Fruit fly (Drosophila melanogaster) whole organism, wandering third instar larva: ENCODE measurements around the gene CG42594.

ENCODE experiments used
- Abd-B ChIP-seq: fragments of >200 bp; optimal IDR thresholded peaks from 2 replicates; lab custom pipeline; 2017; ENCODE audit warnings: missing biosample characterization, missing genetic modification characterization
- CG32264 ChIP-seq: fragments of 200-800 bp; sonication (Bioruptor generic); optimal IDR thresholded peaks from 2 replicates; lab custom pipeline; 2016; ENCODE audit warnings: missing biosample characterization, missing genetic modification characterization
- CG9705 ChIP-seq: fragments of 200-800 bp; sonication (Bioruptor generic); optimal IDR thresholded peaks from 2 replicates; lab custom pipeline; 2018; ENCODE audit warnings: missing biosample characterization, mild to moderate bottlenecking, missing genetic modification characterization
- CrebA ChIP-seq: fragments of 200-800 bp; sonication (Bioruptor generic); optimal IDR thresholded peaks from 2 replicates; lab custom pipeline; 2016; ENCODE audit warnings: missing biosample characterization, mild to moderate bottlenecking, missing genetic modification characterization, borderline replicate concordance
- Dfd ChIP-seq: fragments of >200 bp; optimal IDR thresholded peaks from 2 replicates; lab custom pipeline; 2017; ENCODE audit warnings: missing biosample characterization, missing genetic modification characterization
- Dif ChIP-seq: fragments of 200-275, 200-300 bp; sonication (Bioruptor generic); optimal IDR thresholded peaks from 2 replicates; lab custom pipeline; 2018; ENCODE audit warnings: missing biosample characterization, missing genetic modification characterization; ENCODE audit not compliant: partially characterized antibody
- GATAd ChIP-seq: sonication (Bioruptor generic); optimal IDR thresholded peaks from 2 replicates; lab custom pipeline; 2016; ENCODE audit warnings: missing biosample characterization, missing genetic modification characterization
- HLH106 ChIP-seq: fragments of 200-800 bp; optimal IDR thresholded peaks from 3 replicates; lab custom pipeline; 2019; ENCODE audit warnings: missing biosample characterization, mild to moderate bottlenecking, missing genetic modification characterization, moderate library complexity
- Hnf4 ChIP-seq: fragments of 200-800 bp; sonication (Bioruptor generic); optimal IDR thresholded peaks from 2 replicates; lab custom pipeline; 2016; ENCODE audit warnings: missing biosample characterization, mild to moderate bottlenecking, missing genetic modification characterization
- Hr78 ChIP-seq: fragments of >200 bp; optimal IDR thresholded peaks from 2 replicates; lab custom pipeline; 2017; ENCODE audit warnings: missing biosample characterization, missing genetic modification characterization
- Hr83 ChIP-seq: fragments of 200-300 bp; sonication (Bioruptor generic); optimal IDR thresholded peaks from 2 replicates; lab custom pipeline; 2016; ENCODE audit warnings: missing biosample characterization, mild to moderate bottlenecking, missing genetic modification characterization, moderate library complexity; ENCODE audit not compliant: poor library complexity, severe bottlenecking
- N ChIP-seq: fragments of >200 bp; optimal IDR thresholded peaks from 2 replicates; lab custom pipeline; 2018; ENCODE audit warnings: missing biosample characterization, missing external identifiers, missing genetic modification characterization
- OdsH ChIP-seq: fragments of 200-800 bp; sonication (Bioruptor generic); optimal IDR thresholded peaks from 2 replicates; lab custom pipeline; 2016; ENCODE audit warnings: missing biosample characterization, mild to moderate bottlenecking, missing genetic modification characterization
- Rel ChIP-seq, 2 experiments: fragments of 200-800 bp; sonication (Bioruptor generic) in 1 of 2; optimal IDR thresholded peaks; 2 replicates in 1 of 2; 3 replicates in 1 of 2; lab custom pipeline; 2016 to 2019; ENCODE audit warnings: mild to moderate bottlenecking in 2 of 2, missing biosample characterization in 2 of 2, missing genetic modification characterization in 2 of 2, moderate library complexity in 1 of 2
- Vsx2 ChIP-seq: fragments of 200-300, 225-300 bp; sonication (Bioruptor generic); optimal IDR thresholded peaks from 2 replicates; lab custom pipeline; 2018; ENCODE audit warnings: missing biosample characterization, missing genetic modification characterization; ENCODE audit not compliant: partially characterized antibody
- br ChIP-seq: fragments of 200-800 bp; sonication (Bioruptor generic); optimal IDR thresholded peaks from 2 replicates; lab custom pipeline; 2016; ENCODE audit warnings: missing biosample characterization, missing genetic modification characterization
- brk ChIP-seq: fragments of 200-800 bp; sonication (Bioruptor generic); optimal IDR thresholded peaks from 2 replicates; lab custom pipeline; 2016; ENCODE audit warnings: missing biosample characterization, mild to moderate bottlenecking, missing genetic modification characterization
- dl ChIP-seq, 2 experiments: fragments of 175-275, 200-275 bp in 1 of 2; fragments of 200-275 bp in 1 of 2; sonication (Bioruptor generic); optimal IDR thresholded peaks; lab custom pipeline; 2018; ENCODE audit warnings: mild to moderate bottlenecking in 2 of 2, missing biosample characterization in 2 of 2, missing genetic modification characterization in 2 of 2, moderate library complexity in 2 of 2; ENCODE audit not compliant: partially characterized antibody in 2 of 2, insufficient read depth in 1 of 2
- dmrt93B ChIP-seq: fragments of 200-800 bp; sonication (Bioruptor generic); optimal IDR thresholded peaks from 2 replicates; lab custom pipeline; 2018; ENCODE audit warnings: missing biosample characterization, mild to moderate bottlenecking, missing genetic modification characterization
- dsf ChIP-seq: sonication (Bioruptor generic); optimal IDR thresholded peaks from 2 replicates; lab custom pipeline; 2016; ENCODE audit warnings: missing biosample characterization, missing genetic modification characterization, borderline replicate concordance
- foxo ChIP-seq, 2 experiments: fragments of 200-800 bp; sonication (Bioruptor generic); optimal IDR thresholded peaks; 2 replicates in 1 of 2; 3 replicates in 1 of 2; lab custom pipeline; 2016 to 2017; ENCODE audit warnings: missing biosample characterization in 2 of 2, missing genetic modification characterization in 2 of 2
- fru ChIP-seq: fragments of 200-800 bp; sonication (Bioruptor generic); optimal IDR thresholded peaks from 3 replicates; lab custom pipeline; 2016; ENCODE audit warnings: missing biosample characterization, mild to moderate bottlenecking, missing genetic modification characterization
- h ChIP-seq: fragments of 200-800 bp; sonication (Bioruptor generic); optimal IDR thresholded peaks from 3 replicates; lab custom pipeline; 2016; ENCODE audit warnings: missing biosample characterization, mild to moderate bottlenecking, missing genetic modification characterization
- jim ChIP-seq: fragments of 175-275, 200-325 bp; sonication (Bioruptor generic); optimal IDR thresholded peaks from 2 replicates; lab custom pipeline; 2016; ENCODE audit warnings: missing biosample characterization, mild to moderate bottlenecking, missing genetic modification characterization
- pan ChIP-seq: fragments of >200 bp; optimal IDR thresholded peaks from 2 replicates; lab custom pipeline; 2017
- psq ChIP-seq: fragments of 200-800 bp; sonication (Bioruptor generic); optimal IDR thresholded peaks from 3 replicates; lab custom pipeline; 2017; ENCODE audit warnings: missing biosample characterization, mild to moderate bottlenecking, missing genetic modification characterization, moderate library complexity
- rgr ChIP-seq: fragments of 200-800 bp; sonication (Bioruptor generic); optimal IDR thresholded peaks from 3 replicates; lab custom pipeline; 2016; ENCODE audit warnings: missing biosample characterization, mild to moderate bottlenecking, missing genetic modification characterization
- sage ChIP-seq: fragments of 200-800 bp; sonication (Bioruptor generic); optimal IDR thresholded peaks from 2 replicates; lab custom pipeline; 2016; ENCODE audit warnings: missing biosample characterization, mild to moderate bottlenecking, missing genetic modification characterization
- sv ChIP-seq: fragments of 200-800 bp; sonication (Bioruptor generic); optimal IDR thresholded peaks from 3 replicates; lab custom pipeline; 2016; ENCODE audit warnings: missing biosample characterization, missing genetic modification characterization
- usp ChIP-seq: fragments of >200 bp; optimal IDR thresholded peaks from 2 replicates; lab custom pipeline; 2017; ENCODE audit warnings: missing biosample characterization, missing genetic modification characterization
- woc ChIP-seq: sonication (Bioruptor generic); optimal IDR thresholded peaks from 2 replicates; lab custom pipeline; 2016; ENCODE audit warnings: missing biosample characterization, mild to moderate bottlenecking, missing genetic modification characterization

The CG42594 gene

DNA sequence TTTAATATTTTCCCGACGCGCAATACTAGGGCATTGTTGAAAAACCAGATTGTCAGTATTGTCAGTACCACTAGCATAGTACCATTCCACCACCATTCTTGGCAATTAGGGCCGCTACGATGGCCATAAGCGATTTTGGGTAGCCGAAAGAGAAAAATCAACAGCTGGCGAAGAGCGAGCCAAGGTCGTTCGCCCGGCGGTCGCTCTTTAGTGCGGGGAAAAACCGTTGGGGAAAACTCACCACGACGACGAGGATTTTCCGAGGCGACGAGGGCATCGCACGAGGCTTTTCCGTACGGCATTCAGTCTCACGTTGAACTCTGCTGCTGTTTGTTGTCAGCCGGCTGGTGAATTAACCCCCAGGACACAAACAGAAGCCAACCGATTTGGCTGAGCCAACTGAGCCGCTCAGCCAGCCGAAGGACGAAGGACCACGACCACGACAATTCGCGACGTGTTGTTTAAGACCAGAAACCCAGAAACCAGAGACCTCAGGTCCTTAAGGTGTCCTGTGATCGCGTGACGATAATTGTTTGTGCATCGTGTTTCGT, at the start of gene CG42594:
Gene CG42594 (plus strand): TSS at position 286 of the 551 bp plus-strand sequence.
- TF ChIP-seq woc (no peak), Hr83 (GFP tag; lab: Kevin White, UChicago) (no peak), Rel (GFP tag; optimal IDR thresholded peaks at IDR 0.05; lab: Kevin White, UChicago) (no peak), Rel (tag; optimal IDR thresholded peaks at IDR 0.05; lab: Kevin White, UChicago) (no peak), OdsH (no peak), Hr78 (no peak), pan (lab: Kevin White, UChicago) (no peak), usp (GFP tag; lab: Kevin White, UChicago) (no peak), psq (GFP tag; lab: Kevin White, UChicago) (no peak)
- TF ChIP-seq, all 38 proteins: peak for 0

DNA sequence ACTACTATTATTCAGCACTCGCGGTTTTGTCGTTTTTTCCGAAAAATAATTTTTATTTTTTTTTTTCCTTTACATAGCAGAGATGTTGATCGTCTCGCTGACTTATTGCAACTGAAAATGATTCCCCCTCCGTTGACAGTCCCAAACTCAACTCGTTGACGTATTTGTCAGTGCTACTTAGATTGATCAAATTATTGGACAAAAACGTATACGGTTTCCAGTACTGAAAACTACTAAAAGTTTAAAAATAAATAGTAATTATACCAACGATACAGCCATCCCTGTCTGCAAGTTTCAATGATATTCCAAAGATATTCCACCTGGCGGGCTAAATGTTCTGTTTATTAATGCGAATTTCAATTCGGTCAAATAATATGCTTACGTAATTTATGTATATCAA, 35.9 kb upstream of the CG42594 start, which contains the start of gene CG2861:
Gene CG2861 (minus strand): TSS at position 101 of the 400 bp plus-strand sequence.
- no peak for TF ChIP-seq OdsH
- TF ChIP-seq Hnf4 (GFP tag; lab: Kevin White, UChicago): no peak
- TF ChIP-seq, all 38 proteins: peak for 0

DNA sequence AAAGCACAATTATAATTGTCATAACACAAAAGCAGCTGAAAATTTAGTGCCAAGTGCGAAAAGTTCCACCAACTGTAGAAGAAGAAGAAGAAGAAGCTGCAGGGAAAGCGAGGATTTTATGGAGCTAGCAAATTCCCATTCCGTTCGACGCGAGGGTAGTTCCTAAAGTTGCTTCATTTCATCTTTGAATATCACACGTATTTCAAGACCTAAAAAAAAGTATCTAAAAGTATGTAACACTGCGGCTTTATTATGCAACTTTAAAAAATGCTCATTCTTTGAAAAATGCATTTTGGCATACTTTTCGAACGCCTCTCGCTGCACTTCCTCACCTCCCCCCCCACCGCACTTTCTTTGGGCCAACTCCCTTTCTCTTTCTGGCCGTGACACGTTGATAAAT, 32.8 kb upstream of the CG42594 start:
- no peak for TF ChIP-seq dl (GFP tag; optimal IDR thresholded peaks at IDR 0.05; lab: Kevin White, UChicago; ENCODE audit: insufficient read depth in 1 of 2, partially characterized antibody in 2 of 2)

DNA sequence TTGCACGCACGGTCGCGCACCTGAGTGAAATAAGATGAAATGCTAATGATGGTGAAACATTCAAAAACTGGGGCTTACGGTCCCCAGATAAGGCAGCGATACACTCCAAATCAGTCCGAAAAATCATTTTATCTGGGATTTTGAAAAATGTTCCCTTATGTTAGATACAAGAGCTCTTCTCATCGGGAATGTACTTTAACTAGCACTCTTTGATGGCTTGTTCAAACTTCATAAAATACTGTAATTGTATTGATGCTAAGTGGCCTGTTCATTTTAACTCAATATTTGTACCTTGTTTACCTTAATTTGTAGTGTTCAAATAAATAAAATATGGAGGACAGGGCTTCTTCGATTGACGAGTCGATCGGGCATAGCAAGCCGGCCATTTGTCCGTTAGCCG, 15.0 kb upstream of the CG42594 start, which contains the start of gene CG12682:
Gene CG12682 (plus strand): TSS at position 301 of the 400 bp plus-strand sequence.
- TF ChIP-seq OdsH: no peak
- TF ChIP-seq jim (GFP tag; lab: Kevin White, UChicago): no peak
- TF ChIP-seq CG9705: no peak
- no peak for TF ChIP-seq br (GFP tag; lab: Kevin White, UChicago)
- no peak for TF ChIP-seq dmrt93B (GFP tag; lab: Kevin White, UChicago)
- no peak for TF ChIP-seq usp (GFP tag; lab: Kevin White, UChicago)
- TF ChIP-seq Abd-B: no peak
- TF ChIP-seq rgr: no peak
- TF ChIP-seq woc: no peak
- TF ChIP-seq foxo (GFP tag; optimal IDR thresholded peaks at IDR 0.05; lab: Kevin White, UChicago): no peak
- TF ChIP-seq h: no peak
- no peak for TF ChIP-seq Dif (GFP tag; lab: Kevin White, UChicago)
- no peak for TF ChIP-seq Vsx2 (GFP tag; lab: Kevin White, UChicago)
- no peak for TF ChIP-seq Hnf4 (GFP tag; lab: Kevin White, UChicago)
- TF ChIP-seq CG32264 (GFP tag; lab: Kevin White, UChicago): no peak
- no peak for TF ChIP-seq fru (GFP tag; lab: Kevin White, UChicago)
- TF ChIP-seq pan (lab: Kevin White, UChicago): no peak

DNA sequence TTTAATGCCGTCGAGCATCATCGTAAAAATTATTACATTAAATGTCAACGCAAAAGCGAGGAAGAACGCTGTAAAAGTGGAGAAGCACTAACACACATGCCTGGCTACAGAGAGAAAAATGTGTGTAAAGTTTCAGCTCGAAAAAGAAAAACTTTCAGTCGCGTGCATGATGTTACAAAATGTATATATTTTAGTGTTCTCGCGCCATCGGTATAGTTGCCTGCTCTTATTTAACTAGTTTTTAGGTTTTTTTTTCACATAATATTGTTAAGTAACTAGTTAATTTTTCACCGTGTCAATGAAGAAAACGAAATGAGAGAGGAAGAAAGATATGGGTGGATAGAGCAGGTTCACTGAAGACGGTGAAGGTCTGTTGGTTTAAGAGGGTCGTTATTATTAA, 8.7 kb downstream of the CG42594 start:
- TF ChIP-seq foxo (GFP tag; optimal IDR thresholded peaks at IDR 0.05; lab: Kevin White, UChicago): no peak
- TF ChIP-seq, all 38 proteins: peak for 0

DNA sequence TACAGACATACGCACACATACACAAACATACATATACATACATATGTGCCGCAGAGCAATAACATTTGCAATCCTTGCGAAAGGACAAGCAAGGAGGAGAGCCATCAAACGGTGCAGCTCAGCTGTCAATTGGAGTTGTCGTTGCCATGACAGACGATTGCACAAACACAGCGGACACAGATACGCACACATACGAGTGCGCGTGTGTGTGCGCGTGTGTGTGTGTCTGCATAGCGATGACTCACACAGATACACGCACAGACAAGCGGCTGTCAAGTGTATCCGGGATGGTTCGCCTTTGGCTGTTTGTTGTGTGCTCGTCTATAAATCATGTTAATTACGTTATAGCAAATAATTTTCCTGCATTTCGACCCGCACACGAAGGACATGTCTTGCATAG, 19.6 kb downstream of the CG42594 start:
- no peak for TF ChIP-seq Vsx2 (GFP tag; lab: Kevin White, UChicago)
- TF ChIP-seq usp (GFP tag; lab: Kevin White, UChicago): no peak
- TF ChIP-seq rgr: no peak
- no peak for TF ChIP-seq GATAd (GFP tag; lab: Kevin White, UChicago)
- TF ChIP-seq, all 38 proteins: peak for 0

DNA sequence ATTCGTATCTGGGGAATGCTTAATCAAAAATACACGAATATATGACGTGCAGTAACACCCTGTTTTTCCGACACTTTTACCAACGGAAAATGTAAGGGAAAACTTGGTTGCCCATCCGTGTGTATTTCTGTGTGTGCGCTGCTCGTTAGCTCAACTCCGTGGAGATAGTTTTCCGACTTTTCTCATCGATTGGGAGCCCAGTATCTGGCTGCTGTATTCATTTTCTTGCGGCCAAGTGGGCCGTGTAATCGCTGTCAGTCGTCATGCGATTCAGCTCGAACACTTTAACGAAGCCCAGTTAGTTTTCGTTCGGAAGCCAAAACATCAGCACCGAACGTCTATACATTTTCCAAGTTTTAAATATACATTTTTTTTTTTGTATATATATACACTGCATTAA, 34.7 kb downstream of the CG42594 start, which contains the start of gene boil:
Gene boil (plus strand): TSS at position 301 of the 400 bp plus-strand sequence.
- TF ChIP-seq Hnf4 (GFP tag; lab: Kevin White, UChicago) (no peak), CG9705 (no peak), CG32264 (GFP tag; lab: Kevin White, UChicago) (no peak), N (GFP tag; lab: Kevin White, UChicago) (no peak), GATAd (GFP tag; lab: Kevin White, UChicago) (no peak), sage (GFP tag; lab: Kevin White, UChicago) (no peak), usp (GFP tag; lab: Kevin White, UChicago) (no peak), HLH106 (no peak), dsf (GFP tag; lab: Kevin White, UChicago) (no peak), Vsx2 (GFP tag; lab: Kevin White, UChicago) (no peak), OdsH (no peak), sv (GFP tag; lab: Kevin White, UChicago) (no peak), dl (GFP tag; optimal IDR thresholded peaks at IDR 0.05; lab: Kevin White, UChicago; ENCODE audit: insufficient read depth in 1 of 2, partially characterized antibody in 2 of 2) (no peak), CrebA (GFP tag; lab: Kevin White, UChicago) (no peak), Dfd (no peak), brk (GFP tag; lab: Kevin White, UChicago) (no peak), dmrt93B (GFP tag; lab: Kevin White, UChicago) (no peak), Hr83 (GFP tag; lab: Kevin White, UChicago) (no peak), pan (lab: Kevin White, UChicago) (no peak)
